Worm (Caenorhabditis elegans) whole organism, late embryonic: ENCODE data around the gene pfn-2.

Experiments used
- npax-4 ChIP-seq: sonication (generic microtip); optimal IDR thresholded peaks from 2 replicates; lab custom pipeline; 2016; ENCODE audit warnings: missing genetic modification characterization, missing compliant biosample characterization
- pha-4 ChIP-seq: fragments of 150-350 bp; optimal IDR thresholded peaks from 2 replicates; lab custom pipeline; 2018; ENCODE audit warnings: missing biosample characterization, missing genetic modification reagents, missing genetic modification characterization
- rnt-1 ChIP-seq: sonication (generic microtip); optimal IDR thresholded peaks from 2 replicates; lab custom pipeline; 2016; ENCODE audit warnings: missing genetic modification characterization, missing compliant biosample characterization

DNA sequence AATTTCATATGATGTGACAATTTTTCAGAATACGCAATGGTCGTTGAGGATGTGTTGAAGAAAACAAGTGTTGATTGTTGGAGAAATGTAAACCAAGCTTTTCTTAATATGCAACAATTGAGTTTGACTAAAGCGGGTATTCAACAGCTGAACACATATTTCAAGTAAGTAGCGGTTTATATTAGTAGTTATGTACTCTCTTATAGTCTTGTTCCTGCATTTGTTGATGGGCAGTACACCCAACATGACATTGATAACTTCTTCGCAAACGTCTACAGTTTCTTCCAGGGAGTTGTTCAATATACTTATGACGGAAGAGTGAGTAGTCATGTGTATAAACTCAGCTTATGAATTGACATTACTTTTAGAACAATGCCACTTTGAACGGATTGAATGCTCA lies 23.1 kb downstream of the pfn-2 start:
- TF ChIP-seq rnt-1 (tag; lab: Kevin White, UChicago) (no peak), pha-4 (tag; lab: Kevin White, UChicago) (no peak), npax-4 (no peak)
